Worm (Caenorhabditis elegans): ENCODE results near the gene K06A9.1.

DNA sequence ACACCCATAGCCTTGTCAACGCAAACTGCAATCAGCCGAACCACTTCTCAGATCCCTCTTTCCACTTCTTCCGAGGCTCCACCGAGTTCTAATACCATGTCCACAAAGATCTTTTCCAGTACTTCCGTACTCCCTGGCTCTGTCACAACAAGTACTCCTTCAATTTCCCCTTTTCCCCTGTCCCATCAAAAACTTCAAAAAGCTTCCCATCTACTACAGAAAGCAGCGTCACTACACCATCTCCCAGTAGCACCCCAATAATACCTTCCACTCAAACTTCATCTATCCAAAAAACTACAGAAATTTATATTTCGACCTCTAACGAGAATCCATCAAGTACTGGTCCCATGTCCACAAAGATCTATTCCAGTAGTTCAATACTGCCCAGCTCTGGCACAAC lies 9.6 kb downstream of the K06A9.1 start:
- no peak for TF ChIP-seq dao-5 (tag; optimal IDR thresholded peaks at IDR 0.05)
- no peak for TF ChIP-seq him-1 (tag; optimal IDR thresholded peaks at IDR 0.05)

Data from whole organism, L4/young adult.